Fruit fly (Drosophila melanogaster): ENCODE results near the gene r-l.

r-l gene

DNA sequence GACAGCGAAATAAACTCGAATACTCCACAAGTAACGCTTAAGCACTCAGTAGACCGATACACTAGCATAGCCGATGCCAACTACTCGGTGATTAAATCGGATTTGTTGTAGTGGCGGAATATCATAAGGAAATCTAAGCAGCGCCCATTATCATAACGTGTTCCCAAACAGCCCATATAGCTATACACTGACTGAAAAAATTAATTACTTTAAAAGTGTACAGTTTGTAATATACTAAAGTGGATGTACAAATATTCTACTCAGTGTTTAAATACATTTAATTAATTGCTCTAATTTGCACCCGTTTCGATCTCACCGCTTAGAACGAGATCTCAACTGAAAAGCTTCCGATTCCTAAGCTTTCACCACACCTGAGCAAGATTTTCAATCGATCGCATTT is 24.4 kb downstream of the r-l start, which contains the start of gene CG7079:
Gene CG7079, minus strand, starts transcription at position 101 of the 400 bp plus-strand sequence.
- TF ChIP-seq CG11294 (GFP tag; IDR thresholded peaks at IDR 0.05) (no peak), OdsH (GFP tag; optimal IDR thresholded peaks at IDR 0.05) (no peak), Sox14 (GFP tag; optimal IDR thresholded peaks at IDR 0.05) (no peak), Eip75B (GFP tag; optimal IDR thresholded peaks at IDR 0.05) (no peak), Hr39 (GFP tag; optimal IDR thresholded peaks at IDR 0.05) (no peak), CG11902 (GFP tag; optimal IDR thresholded peaks at IDR 0.05) (no peak), CG6792 (GFP tag; optimal IDR thresholded peaks at IDR 0.05) (no peak), eg (GFP tag; IDR thresholded peaks at IDR 0.05) (no peak), ss (GFP tag; optimal IDR thresholded peaks at IDR 0.05) (no peak), Hr4 (GFP tag; optimal IDR thresholded peaks at IDR 0.05) (no peak), Smox (GFP tag; optimal IDR thresholded peaks at IDR 0.05) (no peak), CG6854 (GFP tag; optimal IDR thresholded peaks at IDR 0.05) (no peak), CG11762 (GFP tag; optimal IDR thresholded peaks at IDR 0.05; ENCODE audit: insufficient read depth) (no peak), CG9139 (GFP tag; optimal IDR thresholded peaks at IDR 0.05) (no peak), CG34406 (GFP tag; optimal IDR thresholded peaks at IDR 0.05) (no peak), Hr38 (GFP tag; optimal IDR thresholded peaks at IDR 0.05) (no peak), CG32006 (GFP tag; optimal IDR thresholded peaks at IDR 0.05) (no peak), pdm3 (GFP tag; optimal IDR thresholded peaks at IDR 0.05) (no peak)

dm6 chr3R:21046927-21047326 is 26.2 kb downstream of the r-l start, which contains the start of gene CG31207:
CG31207 (minus strand) TSS chr3R:21047027.
- TF ChIP-seq CG8119 (GFP tag; IDR thresholded peaks at IDR 0.05) (no peak), Ets21C (GFP tag; optimal IDR thresholded peaks at IDR 0.05) (no peak), Hr4 (GFP tag; optimal IDR thresholded peaks at IDR 0.05) (no peak), CG11762 (GFP tag; optimal IDR thresholded peaks at IDR 0.05; ENCODE audit: insufficient read depth) (no peak), esn (GFP tag; optimal IDR thresholded peaks at IDR 0.05) (no peak), CG1621 (tag; optimal IDR thresholded peaks at IDR 0.05) (no peak), Hr39 (GFP tag; optimal IDR thresholded peaks at IDR 0.05) (no peak), fkh (GFP tag; optimal IDR thresholded peaks at IDR 0.05) (no peak), Gug (GFP tag; IDR thresholded peaks at IDR 0.05) (no peak), Blimp-1 (GFP tag; optimal IDR thresholded peaks at IDR 0.05) (no peak), Sox102F (GFP tag; optimal IDR thresholded peaks at IDR 0.05) (no peak), CG10669 (GFP tag; optimal IDR thresholded peaks at IDR 0.05) (no peak), Smox (GFP tag; optimal IDR thresholded peaks at IDR 0.05) (no peak), lz (GFP tag; optimal IDR thresholded peaks at IDR 0.05) (no peak), CG6163 (GFP tag; IDR thresholded peaks at IDR 0.05) (no peak), CG6792 (GFP tag; optimal IDR thresholded peaks at IDR 0.05) (no peak)

dm6 chr3R:21045742-21046141 is 27.4 kb downstream of the r-l start, which contains the start of gene CG31189:
CG31189 (minus strand) TSS chr3R:21045842.
- no peak for TF ChIP-seq Met (GFP tag; optimal IDR thresholded peaks at IDR 0.05)
- no peak for TF ChIP-seq acj6 (GFP tag; optimal IDR thresholded peaks at IDR 0.05)
- TF ChIP-seq svp (GFP tag) = no peak
- TF ChIP-seq CG6163 (GFP tag; IDR thresholded peaks at IDR 0.05) = no peak
- no peak for TF ChIP-seq CG6808 (GFP tag; optimal IDR thresholded peaks at IDR 0.05)
- no peak for TF ChIP-seq spab (GFP tag; optimal IDR thresholded peaks at IDR 0.05)
- no peak for TF ChIP-seq topi (GFP tag; optimal IDR thresholded peaks at IDR 0.05)
- no peak for TF ChIP-seq CG1621 (tag; optimal IDR thresholded peaks at IDR 0.05)
- TF ChIP-seq fd59A (GFP tag; optimal IDR thresholded peaks at IDR 0.05) = no peak
- no peak for TF ChIP-seq CG31627 (GFP tag; optimal IDR thresholded peaks at IDR 0.05)
- no peak for TF ChIP-seq Eip93F (GFP tag; optimal IDR thresholded peaks at IDR 0.05)
- no peak for TF ChIP-seq fkh (GFP tag; optimal IDR thresholded peaks at IDR 0.05)
- TF ChIP-seq esn (GFP tag; optimal IDR thresholded peaks at IDR 0.05) = no peak
- TF ChIP-seq CG8319 (GFP tag; optimal IDR thresholded peaks at IDR 0.05) = no peak

Measured in whole organism, prepupa.